Fruit fly (Drosophila melanogaster): ENCODE measurements around the gene CG31086.

- TF ChIP-seq psq (GFP tag; optimal IDR thresholded peaks at IDR 0.05), result no peak
- no peak for TF ChIP-seq sage (GFP tag; optimal IDR thresholded peaks at IDR 0.05)
- no peak for TF ChIP-seq foxo (GFP tag; optimal IDR thresholded peaks at IDR 0.05)
- TF ChIP-seq ey (GFP tag; optimal IDR thresholded peaks at IDR 0.05), result no peak
- no peak for TF ChIP-seq usp (GFP tag; optimal IDR thresholded peaks at IDR 0.05)
- no peak for TF ChIP-seq pan (optimal IDR thresholded peaks at IDR 0.05)
- no peak for TF ChIP-seq N (GFP tag; optimal IDR thresholded peaks at IDR 0.05)
- no peak for TF ChIP-seq OdsH (GFP tag; optimal IDR thresholded peaks at IDR 0.05)
- TF ChIP-seq Hr78 (GFP tag; optimal IDR thresholded peaks at IDR 0.05), result no peak
- TF ChIP-seq HLH106 (tag; optimal IDR thresholded peaks at IDR 0.05), result no peak
- no peak for TF ChIP-seq Myc (optimal IDR thresholded peaks at IDR 0.05)
- TF ChIP-seq Dfd (GFP tag; optimal IDR thresholded peaks at IDR 0.05), result no peak
- no peak for TF ChIP-seq Hnf4 (GFP tag; optimal IDR thresholded peaks at IDR 0.05)
Observed at dm6 chr3R:26181991-26182390, 3.1 kb upstream of the CG31086 start.
